Worm (Caenorhabditis elegans) whole organism, L4/young adult: ENCODE measurements around the gene K09C4.4.

ENCODE experiments used
- W03F9.2 ChIP-seq: fragments of 150-350 bp; optimal IDR thresholded peaks from 2 replicates; lab custom pipeline; 2014; ENCODE audit warnings: missing biosample characterization, missing genetic modification characterization
- him-1 ChIP-seq: sonication (generic microtip); optimal IDR thresholded peaks from 2 replicates; lab custom pipeline; 2016; ENCODE audit warnings: missing genotype, missing genetic modification reagents, missing genetic modification characterization, missing compliant biosample characterization

DNA sequence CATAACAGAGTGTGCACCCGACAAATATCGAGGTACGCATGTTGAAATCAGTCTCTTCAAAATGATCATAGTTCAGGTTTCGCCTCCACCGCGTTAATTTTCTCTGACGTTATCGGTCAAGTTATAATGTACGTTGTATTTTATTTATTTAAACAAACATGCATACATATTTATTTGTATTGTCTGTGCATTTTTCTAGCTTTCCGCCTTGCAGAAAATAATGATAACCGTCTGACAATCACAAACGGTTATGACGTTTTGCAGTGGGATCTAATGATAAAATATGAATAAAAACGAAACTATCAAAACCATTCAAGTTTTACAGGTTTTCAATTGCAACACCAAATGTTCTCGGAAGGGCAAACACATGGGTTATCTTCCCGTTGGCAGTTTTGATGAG lies 6.1 kb upstream of the K09C4.4 start:
- TF ChIP-seq W03F9.2 (tag; lab: Kevin White, UChicago) (no peak), him-1 (tag; lab: Kevin White, UChicago) (no peak)
